Worm (Caenorhabditis elegans) whole organism, early embryonic: Measurements from ENCODE around the gene hog-1.

ENCODE experiments used
- ets-7 ChIP-seq: sonication (generic microtip); optimal IDR thresholded peaks from 2 replicates; lab custom pipeline; 2016; ENCODE audit warnings: missing genotype, missing genetic modification characterization, missing compliant biosample characterization
- hnd-1 ChIP-seq: sonication (generic microtip); optimal IDR thresholded peaks from 2 replicates; lab custom pipeline; 2016; ENCODE audit warnings: missing genetic modification characterization, missing compliant biosample characterization

DNA sequence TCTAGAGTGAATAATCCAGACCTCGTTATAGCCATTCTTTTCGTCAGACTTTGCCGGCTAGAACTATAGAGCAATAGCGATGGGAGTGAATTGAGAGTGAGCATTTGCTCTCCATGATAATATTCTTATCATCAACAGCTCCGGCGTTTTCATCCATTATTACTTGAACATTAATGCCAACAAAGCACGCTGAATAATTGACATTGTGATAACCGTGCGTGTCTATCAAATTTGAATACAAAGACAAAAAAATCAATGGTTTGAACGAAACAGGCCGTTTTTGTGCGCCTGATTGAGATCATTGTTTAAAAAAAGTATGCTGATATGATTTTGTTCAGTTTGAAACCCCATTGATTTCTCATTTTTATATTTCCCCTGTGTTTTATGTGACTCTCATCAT is 14.4 kb downstream of the hog-1 start, which contains the start of gene dct-11:
- TF ChIP-seq ets-7 (tag; lab: Kevin White, UChicago) (no peak), hnd-1 (no peak)
